Fruit fly (Drosophila melanogaster): ENCODE results near the gene CG16813.
A peak's percentile ranks its signal among the peaks of the same experiment; 100 is the strongest.

- TF ChIP-seq fd96Ca (GFP tag; IDR thresholded peaks at IDR 0.05) (no peak), CG12605 (GFP tag; IDR thresholded peaks at IDR 0.05) (no peak), gl (tag; optimal IDR thresholded peaks at IDR 0.05) (no peak), CG13204 (GFP tag; optimal IDR thresholded peaks at IDR 0.05) (no peak), CG14655 (GFP tag; optimal IDR thresholded peaks at IDR 0.05) (no peak), EcR (GFP tag; optimal IDR thresholded peaks at IDR 0.05) (peak; percentile 91), rn (GFP tag; IDR thresholded peaks at IDR 0.05) (no peak), CG10348 (GFP tag; IDR thresholded peaks at IDR 0.05) (no peak), Ets98B (GFP tag; IDR thresholded peaks at IDR 0.05) (no peak), CG8301 (tag; optimal IDR thresholded peaks at IDR 0.05) (no peak), Pif1B (GFP tag; optimal IDR thresholded peaks at IDR 0.05) (no peak), Pif1A (GFP tag; optimal IDR thresholded peaks at IDR 0.05) (no peak)
These were observed 36.8 kb upstream of the CG16813 start for dm6 chr2L:13190534-13190933.
